Fruit fly (Drosophila melanogaster) whole organism, adult: ENCODE measurements around the gene ohgt.

Experiments
- CG1620 ChIP-seq: fragments of 200-800 bp; sonication (Bioruptor generic); optimal IDR thresholded peaks from 2 replicates; lab custom pipeline; 2016; ENCODE audit warnings: missing biosample characterization, missing genetic modification characterization
- CG33017 ChIP-seq: fragments of 200-800 bp; sonication (Bioruptor generic); optimal IDR thresholded peaks from 2 replicates; lab custom pipeline; 2018; ENCODE audit warnings: missing biosample characterization, mild to moderate bottlenecking, missing genetic modification characterization, moderate library complexity
- CG5204 ChIP-seq: fragments of 200-800 bp; sonication (Bioruptor generic); optimal IDR thresholded peaks from 2 replicates; lab custom pipeline; 2016; ENCODE audit warnings: missing biosample characterization, missing genetic modification characterization
- CG7045 ChIP-seq: fragments of 200-800 bp; sonication (Bioruptor generic); optimal IDR thresholded peaks from 2 replicates; lab custom pipeline; 2017; ENCODE audit warnings: missing biosample characterization, mild to moderate bottlenecking, missing genetic modification characterization
- Crg-1 ChIP-seq: fragments of 200-800 bp; sonication (Bioruptor generic); optimal IDR thresholded peaks from 2 replicates; lab custom pipeline; 2016; ENCODE audit warnings: missing biosample characterization, missing genetic modification characterization
- Hr96 ChIP-seq: fragments of 200-800 bp; sonication (Bioruptor generic); optimal IDR thresholded peaks from 2 replicates; lab custom pipeline; 2016; ENCODE audit warnings: missing biosample characterization, missing genetic modification characterization
- Mnt ChIP-seq: fragments of 200-800 bp; sonication (Bioruptor generic); optimal IDR thresholded peaks from 2 replicates; lab custom pipeline; 2016; ENCODE audit warnings: missing biosample characterization, mild to moderate bottlenecking, missing genetic modification characterization
- bab1 ChIP-seq: fragments of 200-800 bp; sonication (Bioruptor generic); optimal IDR thresholded peaks from 3 replicates; lab custom pipeline; 2019; ENCODE audit warnings: missing biosample characterization, mild to moderate bottlenecking, missing genetic modification characterization, moderate library complexity
- cic ChIP-seq: fragments of 200-800 bp; sonication (Bioruptor generic); optimal IDR thresholded peaks from 2 replicates; lab custom pipeline; 2017; ENCODE audit warnings: missing biosample characterization, mild to moderate bottlenecking, missing genetic modification characterization, moderate library complexity
- cnc ChIP-seq, 2 experiments: fragments of >200 bp; optimal IDR thresholded peaks; 2 replicates each; lab custom pipeline; 2017
- kay ChIP-seq: fragments of 200-800 bp; sonication (Bioruptor generic); peaks from one replicate; lab custom pipeline; 2016; ENCODE audit warnings: missing biosample characterization, missing genetic modification characterization, borderline replicate concordance

DNA sequence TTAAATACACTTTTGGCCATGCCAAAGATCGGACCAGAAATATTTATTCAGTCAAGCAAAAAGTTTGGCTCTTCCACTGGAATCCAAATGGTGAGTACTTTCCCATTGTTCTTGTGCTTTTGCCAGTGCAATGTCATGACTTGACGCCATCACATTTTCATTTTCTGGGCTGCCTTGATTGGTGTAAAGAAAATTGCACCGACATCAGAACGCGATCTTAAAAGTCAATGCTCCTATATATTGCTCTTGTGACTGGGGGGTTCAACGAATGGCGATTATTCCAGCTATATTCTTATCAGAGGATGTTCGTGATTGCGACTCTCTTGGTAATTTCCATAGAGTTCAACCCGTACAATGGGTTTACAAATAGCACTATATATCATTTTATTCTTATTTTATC lies 8.5 kb upstream of the ohgt start:
- TF ChIP-seq CG1620 (GFP tag; lab: Kevin White, UChicago) = no peak
- no peak for TF ChIP-seq cnc (optimal IDR thresholded peaks at IDR 0.05; lab: Kevin White, UChicago)
- no peak for TF ChIP-seq CG33017 (tag; lab: Kevin White, UChicago)
- no peak for TF ChIP-seq Mnt (GFP tag; lab: Kevin White, UChicago)
- TF ChIP-seq cic (GFP tag; lab: Kevin White, UChicago) = no peak
- TF ChIP-seq bab1 = no peak
- TF ChIP-seq Hr96 (GFP tag; lab: Kevin White, UChicago) = no peak
- TF ChIP-seq CG7045 (GFP tag; lab: Kevin White, UChicago) = no peak
- TF ChIP-seq Crg-1 = no peak
- TF ChIP-seq CG5204 (GFP tag; lab: Kevin White, UChicago) = no peak
- TF ChIP-seq kay = no peak
